Worm (Caenorhabditis elegans) whole organism, L3 larva: ENCODE measurements around the gene egl-2.

Source experiments
- ceh-82 ChIP-seq: fragments of 150-350 bp; optimal IDR thresholded peaks from 2 replicates; lab custom pipeline; 2014; ENCODE audit warnings: missing biosample characterization, missing genetic modification characterization
- daf-12 ChIP-seq: fragments of 150-350 bp; optimal IDR thresholded peaks from 2 replicates; lab custom pipeline; 2014; ENCODE audit warnings: missing biosample characterization, missing genetic modification reagents, missing genetic modification characterization
- jun-1 ChIP-seq: fragments of 150-350 bp; optimal IDR thresholded peaks from 2 replicates; lab custom pipeline; 2014; ENCODE audit warnings: missing biosample characterization, missing genetic modification reagents, missing genetic modification characterization
- lin-15B ChIP-seq: fragments of 150-350 bp; optimal IDR thresholded peaks from 2 replicates; lab custom pipeline; 2014; ENCODE audit warnings: missing biosample characterization, missing genetic modification characterization
- lsy-12 ChIP-seq: sonication (generic microtip); optimal IDR thresholded peaks from 2 replicates; lab custom pipeline; 2016; ENCODE audit warnings: mild to moderate bottlenecking, missing genetic modification characterization, missing compliant biosample characterization
- nhr-11 ChIP-seq: fragments of 150-350 bp; optimal IDR thresholded peaks from 2 replicates; lab custom pipeline; 2014; ENCODE audit warnings: missing biosample characterization, missing genetic modification characterization
- nhr-23 ChIP-seq: fragments of 150-350 bp; optimal IDR thresholded peaks from 2 replicates; lab custom pipeline; 2014; ENCODE audit warnings: missing biosample characterization, missing genetic modification reagents, missing genetic modification characterization
- pqm-1 ChIP-seq: fragments of 150-350 bp; optimal IDR thresholded peaks from 2 replicates; lab custom pipeline; 2017; ENCODE audit warnings: missing biosample characterization, missing genetic modification characterization, inconsistent platforms
- skn-1 ChIP-seq: fragments of 150-350 bp; optimal IDR thresholded peaks from 2 replicates; lab custom pipeline; 2014; ENCODE audit warnings: missing biosample characterization, missing genetic modification characterization
- unc-62 ChIP-seq: fragments of 150-350 bp; sonication (generic microtip); optimal IDR thresholded peaks from 4 replicates; lab custom pipeline; 2014; ENCODE audit warnings: missing biosample characterization, missing genetic modification reagents, missing genetic modification characterization

DNA sequence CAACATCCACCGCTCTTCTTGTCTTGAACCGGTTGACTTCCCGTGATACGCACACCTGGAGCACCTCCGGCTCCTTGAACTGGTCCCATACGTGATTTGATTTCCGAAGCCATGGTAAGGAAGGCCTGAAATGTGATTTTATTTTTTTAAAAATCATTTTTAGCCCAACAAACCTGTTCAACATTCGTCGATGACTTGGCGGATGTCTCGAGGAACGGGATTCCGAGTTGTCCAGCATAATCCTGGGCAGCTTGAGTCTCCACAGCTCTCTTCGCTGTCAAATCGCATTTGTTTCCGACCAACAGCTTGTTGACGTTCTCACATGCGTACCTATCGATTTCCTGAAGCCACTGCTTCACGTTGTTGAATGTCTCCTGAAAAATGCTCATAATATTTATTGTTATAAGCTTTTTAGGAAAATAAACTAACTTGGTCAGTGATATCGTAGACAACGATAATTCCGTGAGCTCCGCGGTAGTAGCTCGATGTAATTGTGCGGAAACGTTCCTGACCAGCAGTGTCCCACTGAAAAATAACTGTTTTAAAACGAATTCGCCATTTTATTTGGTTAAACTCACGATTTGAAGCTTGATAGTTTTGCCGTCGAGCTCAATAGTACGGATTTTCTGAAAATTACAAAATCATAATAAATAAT lies 35.9 kb downstream of the egl-2 start:
- TF ChIP-seq nhr-11 (tag; lab: Kevin White, UChicago) (no peak), jun-1 (tag; lab: Kevin White, UChicago) (no peak), lsy-12 (tag; lab: Kevin White, UChicago) (no peak), unc-62 (no peak), skn-1 (tag; lab: Kevin White, UChicago) (no peak), lin-15B (no peak), daf-12 (tag; lab: Kevin White, UChicago) (no peak), pqm-1 (tag; lab: Kevin White, UChicago) (no peak), ceh-82 (tag; lab: Kevin White, UChicago) (no peak), nhr-23 (tag; lab: Kevin White, UChicago) (no peak)
